5 worm cellular contexts compared by ENCODE assay signal in the genomic region with DNA sequence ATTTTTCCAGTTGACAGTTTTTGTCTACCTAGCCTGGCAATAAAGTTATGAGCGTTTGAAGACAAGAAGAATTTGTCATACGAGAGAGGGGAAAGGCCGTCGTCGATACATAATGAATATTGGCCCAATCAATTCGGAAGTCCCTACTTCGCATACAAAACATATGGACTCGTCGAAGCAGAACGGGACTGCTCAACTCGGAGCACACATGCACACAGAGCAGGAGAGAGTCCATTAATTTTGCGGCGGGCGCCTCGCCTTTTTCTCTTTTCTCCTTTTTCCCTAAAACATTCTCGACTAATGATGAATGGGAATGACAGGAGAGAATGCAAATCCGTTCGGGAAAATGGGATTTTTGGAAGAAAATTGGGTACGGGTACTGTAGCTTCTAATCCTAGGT.
TF ChIP-seq lines count a peak whose summit lies in the region.

Gene F13D12.8, minus strand, starts transcription at position 82 of the 400 bp plus-strand sequence.

TF ChIP-seq in whole organism, L1 larva, 84 proteins besides CTCF, POLR2A, EP300 and RAD21 (continues in another document):
- TF ChIP-seq ama-1 (optimal IDR thresholded peaks at IDR 0.05; lab: Kevin White, UChicago) (no peak), jun-1 (tag; optimal IDR thresholded peaks at IDR 0.05; lab: Kevin White, UChicago) (no peak), elt-3 (tag; optimal IDR thresholded peaks at IDR 0.05; lab: Kevin White, UChicago) (no peak), C16A3.4 (tag; optimal IDR thresholded peaks at IDR 0.05; lab: Kevin White, UChicago) (no peak), hlh-17 (GFP tag; optimal IDR thresholded peaks at IDR 0.05; lab: Kevin White, UChicago; ENCODE audit: borderline replicate concordance) (no peak), blmp-1 (tag; optimal IDR thresholded peaks at IDR 0.05; lab: Kevin White, UChicago) (no peak), isw-1 (GFP tag; IDR thresholded peaks at IDR 0.05; lab: Robert Waterston, UW) (no peak), dsc-1 (tag; optimal IDR thresholded peaks at IDR 0.05; lab: Kevin White, UChicago) (peak; percentile 62), lir-3 (tag; optimal IDR thresholded peaks at IDR 0.05; lab: Kevin White, UChicago; ENCODE audit: poor library complexity) (no peak), Y116A8C.19 (tag; optimal IDR thresholded peaks at IDR 0.05; lab: Kevin White, UChicago; ENCODE audit: borderline replicate concordance) (no peak), efl-1 (optimal IDR thresholded peaks at IDR 0.05; lab: Kevin White, UChicago) (no peak), efl-1 (GFP tag; optimal IDR thresholded peaks at IDR 0.05 in 1 of 2; lab: Kevin White, UChicago) (no peak), lin-14 (GFP tag; optimal IDR thresholded peaks at IDR 0.05; lab: Kevin White, UChicago) (peak; percentile 73), fkh-10 (GFP tag; optimal IDR thresholded peaks at IDR 0.05; lab: Kevin White, UChicago) (no peak), mep-1 (tag; optimal IDR thresholded peaks at IDR 0.05; lab: Kevin White, UChicago) (no peak), elt-2 (tag; optimal IDR thresholded peaks at IDR 0.05; lab: Kevin White, UChicago) (no peak), sox-4 (tag; optimal IDR thresholded peaks at IDR 0.05; lab: Kevin White, UChicago) (no peak)

TF ChIP-seq in whole organism, L2 larva, 48 proteins besides CTCF, POLR2A, EP300 and RAD21:
- TF ChIP-seq snpc-4 (tag; optimal IDR thresholded peaks at IDR 0.05; lab: Kevin White, UChicago) = peak; percentile 37
- peak; percentile 1 for TF ChIP-seq unc-55 (GFP tag; optimal IDR thresholded peaks at IDR 0.05; lab: Kevin White, UChicago)
- peak in 1 of 2 experiments; percentile 1 for TF ChIP-seq lsy-2 (tag; optimal IDR thresholded peaks at IDR 0.05; lab: Kevin White, UChicago)
- no peak for TF ChIP-seq nhr-25 (tag; optimal IDR thresholded peaks at IDR 0.05; lab: Kevin White, UChicago)
TF ChIP-seq in whole organism, L2 larva: peak in this region for 3.

TF ChIP-seq in whole organism, L3 larva, 47 proteins besides CTCF, POLR2A, EP300 and RAD21:
- TF ChIP-seq snpc-4 (tag; optimal IDR thresholded peaks at IDR 0.05; lab: Kevin White, UChicago) (peak; percentile 2), lin-39 (tag; optimal IDR thresholded peaks at IDR 0.05; lab: Kevin White, UChicago) (peak; percentile 23), nhr-25 (tag; optimal IDR thresholded peaks at IDR 0.05; lab: Kevin White, UChicago) (no peak)

TF ChIP-seq in whole organism, L4 larva, 104 proteins besides CTCF, POLR2A, EP300 and RAD21:
- TF ChIP-seq tag-97 (GFP tag; IDR thresholded peaks at IDR 0.05; lab: Robert Waterston, UW) (no peak), hmg-1.1 (GFP tag; IDR thresholded peaks at IDR 0.05; lab: Robert Waterston, UW) (0 out of 2 replicates have a peak, but pooled peaks have one; percentile 19)

TF ChIP-seq in whole organism, mixed stage, embryonic, 35 proteins besides CTCF, POLR2A, EP300 and RAD21:
- TF ChIP-seq M03D4.4 (tag; optimal IDR thresholded peaks at IDR 0.05; lab: Kevin White, UChicago) (no peak), mls-2 (tag; optimal IDR thresholded peaks at IDR 0.05; lab: Kevin White, UChicago) (no peak), blmp-1 (tag; optimal IDR thresholded peaks at IDR 0.05; lab: Kevin White, UChicago) (no peak), elt-1 (tag; optimal IDR thresholded peaks at IDR 0.05; lab: Kevin White, UChicago; ENCODE audit: borderline replicate concordance, insufficient read depth) (no peak), lin-32 (GFP tag; optimal IDR thresholded peaks at IDR 0.05; lab: Kevin White, UChicago) (no peak), ces-1 (GFP tag; optimal IDR thresholded peaks at IDR 0.05; lab: Kevin White, UChicago) (peak; percentile 39)

Comparison
In these comparisons a context has a peak if more than half of its experiments do, and no peak if none do; other contexts are left out.
1. Of the 29 proteins assayed by ChIP-seq in both whole organism, L4 larva and whole organism, L1 larva: peak only in whole organism, L4 larva: none; only in whole organism, L1 larva: snpc-4; in both: none; in neither: 28.